Worm (Caenorhabditis elegans) whole organism, mixed stage, embryonic: ENCODE measurements around the gene mans-4.

Source experiments
- M03D4.4 ChIP-seq: sonication (generic microtip); optimal IDR thresholded peaks from 2 replicates; lab custom pipeline; 2017; ENCODE audit warnings: mild to moderate bottlenecking, missing genetic modification characterization, missing compliant biosample characterization
- blmp-1 ChIP-seq: fragments of 150-350 bp; optimal IDR thresholded peaks from 2 replicates; lab custom pipeline; 2014; ENCODE audit warnings: missing biosample characterization, missing genetic modification characterization
- ceh-39 ChIP-seq: fragments of 150-350 bp; optimal IDR thresholded peaks from 2 replicates; lab custom pipeline; 2014; ENCODE audit warnings: missing biosample characterization, missing genetic modification characterization
- ceh-43 ChIP-seq: fragments of 200-800 bp; sonication (Bioruptor generic); optimal IDR thresholded peaks from 2 replicates; lab custom pipeline; 2018; ENCODE audit warnings: mild to moderate bottlenecking, missing genetic modification characterization, moderate library complexity, missing compliant biosample characterization
- ces-1 ChIP-seq: fragments of 150-350 bp; optimal IDR thresholded peaks from 2 replicates; lab custom pipeline; 2014; ENCODE audit warnings: missing biosample characterization, missing genetic modification reagents, missing genetic modification characterization
- drap-1 ChIP-seq: fragments of 200-800 bp; sonication (Bioruptor generic); optimal IDR thresholded peaks from 3 replicates; lab custom pipeline; 2018; ENCODE audit warnings: mild to moderate bottlenecking, missing genetic modification characterization, missing compliant biosample characterization
- ham-2 ChIP-seq: fragments of 200-800 bp; sonication (Bioruptor generic); optimal IDR thresholded peaks from 2 replicates; lab custom pipeline; 2018; ENCODE audit warnings: mild to moderate bottlenecking, missing genetic modification characterization, missing compliant biosample characterization
- hlh-1 ChIP-seq: fragments of 150-350 bp; optimal IDR thresholded peaks from 2 replicates; lab custom pipeline; 2014; ENCODE audit warnings: missing biosample characterization, missing genetic modification reagents, missing genetic modification characterization
- lin-13 ChIP-seq: fragments of 150-350 bp; optimal IDR thresholded peaks from 2 replicates; lab custom pipeline; 2014; ENCODE audit warnings: missing biosample characterization, missing genetic modification characterization
- lsy-2 ChIP-seq: fragments of 150-350 bp; optimal IDR thresholded peaks from 2 replicates; lab custom pipeline; 2014; ENCODE audit warnings: missing biosample characterization, missing genetic modification characterization
- mep-1 ChIP-seq: fragments of 150-350 bp; optimal IDR thresholded peaks from 2 replicates; lab custom pipeline; 2017; ENCODE audit warnings: missing biosample characterization, missing genetic modification reagents, missing genetic modification characterization, inconsistent platforms
- mls-2 ChIP-seq: sonication (generic microtip); optimal IDR thresholded peaks from 2 replicates; lab custom pipeline; 2016; ENCODE audit warnings: mild to moderate bottlenecking, missing genetic modification characterization, moderate library complexity, missing compliant biosample characterization
- nhr-2 ChIP-seq: fragments of 150-350 bp; optimal IDR thresholded peaks from 2 replicates; lab custom pipeline; 2014; ENCODE audit warnings: missing biosample characterization, missing genetic modification characterization
- nhr-237 ChIP-seq: fragments of 150-350 bp; optimal IDR thresholded peaks from 2 replicates; lab custom pipeline; 2014; ENCODE audit warnings: missing biosample characterization, missing genetic modification characterization
- nhr-76 ChIP-seq: sonication (generic microtip); optimal IDR thresholded peaks from 2 replicates; lab custom pipeline; 2017; ENCODE audit warnings: missing biosample characterization, missing genetic modification characterization
- pha-4 ChIP-seq: fragments of 150-350 bp; optimal IDR thresholded peaks from 2 replicates; lab custom pipeline; 2018; ENCODE audit warnings: missing biosample characterization, missing genetic modification reagents, missing genetic modification characterization
- sem-2 ChIP-seq: fragments of 200-800 bp; sonication (Bioruptor generic); optimal IDR thresholded peaks from 2 replicates; lab custom pipeline; 2018; ENCODE audit warnings: mild to moderate bottlenecking, missing genetic modification characterization, missing compliant biosample characterization
- sptf-1 ChIP-seq: sonication (generic microtip); optimal IDR thresholded peaks from 2 replicates; lab custom pipeline; 2017; ENCODE audit warnings: mild to moderate bottlenecking, missing genetic modification characterization, moderate library complexity, missing compliant biosample characterization
- tbx-8 ChIP-seq: fragments of 200-800 bp; sonication (Bioruptor generic); optimal IDR thresholded peaks from 2 replicates; lab custom pipeline; 2018; ENCODE audit warnings: mild to moderate bottlenecking, missing genetic modification characterization, moderate library complexity, missing compliant biosample characterization
- unc-120 ChIP-seq: sonication (generic microtip); optimal IDR thresholded peaks from 2 replicates; lab custom pipeline; 2017; ENCODE audit warnings: missing genetic modification characterization, missing compliant biosample characterization; ENCODE audit not compliant: poor library complexity, severe bottlenecking
- zip-8 ChIP-seq: fragments of 150-350 bp; optimal IDR thresholded peaks from 2 replicates; lab custom pipeline; 2014; ENCODE audit warnings: missing biosample characterization, missing genetic modification characterization
- ztf-11 ChIP-seq: fragments of 150-350 bp; optimal IDR thresholded peaks from 2 replicates; lab custom pipeline; 2014; ENCODE audit warnings: missing biosample characterization, missing genetic modification characterization

Gene mans-4

DNA sequence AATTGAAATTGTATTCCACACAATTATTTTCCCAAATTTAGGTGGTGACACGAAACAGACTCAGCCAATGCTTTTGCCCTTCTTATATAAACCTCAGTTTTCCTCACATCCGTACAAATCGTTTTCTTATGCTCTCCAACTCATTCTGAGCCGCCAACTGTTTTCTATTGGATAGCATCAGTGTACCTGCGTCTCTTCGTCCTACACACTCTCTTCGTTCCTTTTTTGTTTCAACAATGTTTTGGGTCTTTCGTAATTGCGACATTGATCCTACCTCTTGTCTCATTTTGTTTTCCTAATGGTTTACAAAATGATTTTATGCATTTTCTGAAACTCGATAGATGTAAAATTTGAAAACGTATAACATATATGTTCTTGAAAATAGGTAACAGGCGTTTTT lies 961 bp upstream of the mans-4 start:
- TF ChIP-seq drap-1 (GFP tag; lab: Kevin White, UChicago) (no peak), ceh-39 (tag; lab: Kevin White, UChicago) (no peak), hlh-1 (tag; lab: Kevin White, UChicago) (peak; percentile 79), unc-120 (tag; lab: Kevin White, UChicago) (no peak)

DNA sequence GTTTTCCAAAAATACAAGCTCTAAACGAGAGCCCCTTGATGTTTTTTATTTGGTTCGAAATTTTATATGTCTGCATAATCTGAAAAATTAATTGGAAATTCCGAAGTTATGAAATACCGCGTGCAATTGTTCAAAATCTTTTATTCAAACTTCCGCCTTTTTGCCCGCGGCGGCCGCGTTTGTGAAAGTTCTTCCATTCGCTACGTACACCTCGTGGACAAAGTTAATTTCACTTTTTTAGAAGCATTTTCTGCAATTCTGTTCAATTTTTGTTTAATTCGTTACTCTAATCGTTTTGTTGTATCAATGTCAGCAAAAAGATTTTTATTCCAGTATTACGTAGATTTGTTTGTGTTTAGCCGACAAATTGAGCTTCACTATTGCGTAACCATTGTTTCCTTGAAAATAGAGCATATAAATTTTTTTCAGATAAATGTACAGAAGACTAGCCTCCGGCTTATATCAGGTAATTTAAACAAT lies 4.1 kb downstream of the mans-4 start, which contains the start of gene mppb-1:
Gene mppb-1, plus strand, starts transcription at position 430 of the 480 bp plus-strand sequence.
- TF ChIP-seq lsy-2 (tag; lab: Kevin White, UChicago) (peak; percentile 54), sptf-1 (peak; percentile 30), nhr-237 (tag; lab: Kevin White, UChicago) (peak; percentile 36), ceh-43 (GFP tag; lab: Kevin White, UChicago) (no peak), mep-1 (tag; lab: Kevin White, UChicago) (peak; percentile 44), unc-120 (tag; lab: Kevin White, UChicago) (peak; percentile 13), blmp-1 (tag; lab: Kevin White, UChicago) (peak; percentile 80), drap-1 (GFP tag; lab: Kevin White, UChicago) (peak; percentile 10), hlh-1 (tag; lab: Kevin White, UChicago) (no peak), nhr-2 (tag; lab: Kevin White, UChicago) (no peak), zip-8 (tag; lab: Kevin White, UChicago) (peak; percentile 79), lin-13 (tag; lab: Kevin White, UChicago) (no peak)

DNA sequence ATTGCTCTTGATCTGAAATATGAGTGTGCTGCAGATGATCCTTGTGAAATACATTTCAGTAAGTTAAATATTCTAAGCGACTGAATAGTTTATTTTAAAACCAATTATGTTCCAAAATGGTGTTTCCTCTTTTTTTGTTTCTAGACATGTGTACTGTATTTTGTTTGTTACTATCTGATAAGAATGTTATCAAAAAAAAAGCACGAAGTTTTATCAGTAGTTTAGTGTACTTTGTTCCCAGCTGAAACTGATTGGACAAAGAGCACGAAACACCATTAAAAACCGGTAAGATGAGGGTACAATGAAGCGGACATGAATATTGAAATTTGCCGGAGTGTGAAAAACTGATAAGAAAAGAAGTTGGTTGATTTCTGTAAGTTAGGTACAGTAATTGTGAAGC lies 8.2 kb downstream of the mans-4 start:
- TF ChIP-seq M03D4.4 (tag; lab: Kevin White, UChicago) (no peak), lin-13 (tag; lab: Kevin White, UChicago) (no peak), ceh-39 (tag; lab: Kevin White, UChicago) (no peak)

DNA sequence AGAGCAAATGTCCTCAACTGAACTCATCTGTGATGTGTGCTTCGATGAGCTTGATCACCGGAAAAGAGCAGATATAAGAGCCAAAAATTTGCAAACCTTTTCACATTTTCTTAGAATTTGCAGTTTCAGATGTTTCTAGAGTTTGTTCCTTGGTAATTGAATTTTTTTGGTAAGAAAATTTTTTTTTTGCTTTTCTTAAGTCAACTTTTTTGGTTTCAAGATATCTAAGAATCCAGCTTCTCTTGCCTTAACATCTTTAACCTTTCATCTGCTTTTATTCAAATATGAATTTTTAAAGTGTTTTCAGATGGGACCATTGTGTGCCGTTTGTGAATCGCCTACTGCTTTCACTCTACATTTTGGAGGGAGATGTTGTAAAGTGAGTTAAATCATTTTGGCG lies 8.7 kb downstream of the mans-4 start, which contains the start of gene nhr-11:
Gene nhr-11, plus strand, starts transcription at position 301 of the 400 bp plus-strand sequence.
- TF ChIP-seq ces-1 (GFP tag; lab: Kevin White, UChicago) (no peak), nhr-237 (tag; lab: Kevin White, UChicago) (no peak), mep-1 (tag; lab: Kevin White, UChicago) (no peak), ztf-11 (tag; lab: Kevin White, UChicago) (no peak), mls-2 (no peak), lin-13 (tag; lab: Kevin White, UChicago) (no peak), pha-4 (tag; lab: Kevin White, UChicago) (no peak), lsy-2 (tag; lab: Kevin White, UChicago) (no peak), ham-2 (GFP tag; lab: Kevin White, UChicago) (no peak), ceh-43 (GFP tag; lab: Kevin White, UChicago) (no peak), unc-120 (tag; lab: Kevin White, UChicago) (no peak), hlh-1 (tag; lab: Kevin White, UChicago) (no peak), nhr-2 (tag; lab: Kevin White, UChicago) (no peak), M03D4.4 (tag; lab: Kevin White, UChicago) (no peak)

DNA sequence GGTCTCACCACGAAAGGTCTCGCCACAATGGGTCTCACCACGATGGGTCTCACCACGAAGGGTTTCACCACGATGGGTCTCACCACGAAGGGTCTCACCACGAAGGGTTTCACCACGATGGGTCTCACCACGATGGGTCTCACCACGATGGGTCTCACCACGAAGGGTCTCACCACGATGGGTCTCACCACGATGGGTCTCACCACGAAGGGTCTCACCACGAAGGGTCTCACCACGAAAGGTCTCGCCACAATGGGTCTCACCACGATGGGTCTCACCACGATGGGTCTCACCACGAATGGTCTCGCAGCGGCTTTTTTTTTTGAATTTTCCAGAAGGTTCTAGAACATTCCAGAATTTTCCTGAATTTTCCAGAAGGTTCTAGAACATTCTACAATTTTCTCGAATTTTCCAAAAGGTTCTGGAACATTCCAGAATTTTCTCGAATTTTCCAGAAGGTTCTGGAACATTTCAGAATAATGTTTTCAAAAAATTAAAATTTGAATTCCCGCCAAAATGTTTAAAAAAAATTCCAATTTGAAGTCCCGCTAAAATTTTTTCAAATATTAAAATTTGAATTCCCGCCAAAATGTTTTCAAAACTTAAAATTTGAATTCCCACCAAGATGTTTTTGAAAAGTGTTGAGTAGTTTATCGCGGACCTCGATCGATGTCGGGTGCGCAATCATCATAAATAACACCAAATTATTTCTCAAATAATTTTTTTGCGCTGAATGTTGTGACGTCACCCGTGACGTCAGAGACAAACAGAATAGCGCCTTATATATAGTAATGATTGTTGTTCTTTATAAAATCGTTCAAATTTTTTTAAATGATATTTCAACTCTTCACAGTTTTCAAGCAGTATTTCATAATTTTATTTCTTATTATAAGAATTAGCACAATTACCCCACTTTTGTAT lies 10.8 kb downstream of the mans-4 start:
- TF ChIP-seq zip-8 (tag; lab: Kevin White, UChicago), result peak; percentile 58

DNA sequence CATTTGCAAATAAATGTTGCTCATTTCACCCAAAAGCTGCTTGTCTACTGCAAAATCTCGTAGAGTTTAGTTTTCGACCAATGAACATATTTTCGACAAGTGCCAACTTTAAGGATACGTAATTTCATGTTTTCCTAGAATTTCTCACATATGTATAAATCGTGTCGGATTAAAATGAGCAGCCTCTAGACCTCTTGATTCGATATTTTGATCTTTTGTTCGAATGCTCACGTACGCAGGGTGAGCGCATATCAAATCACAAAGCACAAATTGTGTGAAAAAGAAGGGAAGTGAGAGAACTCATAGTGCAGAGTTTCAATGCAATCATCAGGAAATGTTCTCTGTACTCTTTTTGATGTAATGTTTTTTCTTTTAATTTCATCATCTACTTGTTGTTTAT lies 14.9 kb downstream of the mans-4 start:
- TF ChIP-seq ham-2 (GFP tag; lab: Kevin White, UChicago) (no peak), blmp-1 (tag; lab: Kevin White, UChicago) (no peak), mls-2 (no peak), tbx-8 (GFP tag; lab: Kevin White, UChicago) (no peak)
- TF ChIP-seq, all 35 proteins: peak for 0

DNA sequence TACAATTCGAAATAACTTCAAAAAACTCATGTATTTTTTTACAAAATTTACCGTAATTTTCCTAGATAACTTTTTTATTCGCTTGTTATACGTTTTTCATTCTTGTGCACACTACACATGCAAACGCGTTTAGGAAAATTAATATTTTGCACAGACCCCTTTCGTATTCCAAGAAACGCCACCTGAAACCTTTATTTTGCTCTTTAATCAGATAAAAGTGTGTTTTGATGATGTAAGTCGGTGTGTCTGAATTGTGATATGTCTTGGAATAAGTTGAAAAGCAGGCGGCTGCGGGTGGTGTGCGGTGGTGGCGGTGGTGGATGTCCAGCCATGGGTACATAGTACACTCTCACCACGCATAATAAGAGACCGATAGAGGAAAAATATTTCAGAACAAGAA lies 25.0 kb downstream of the mans-4 start:
- TF ChIP-seq zip-8 (tag; lab: Kevin White, UChicago), result no peak
- TF ChIP-seq tbx-8 (GFP tag; lab: Kevin White, UChicago), result no peak
- TF ChIP-seq sem-2, result no peak
- no peak for TF ChIP-seq nhr-76 (tag; lab: Kevin White, UChicago)
- no peak for TF ChIP-seq ztf-11 (tag; lab: Kevin White, UChicago)
